In the genomic region with DNA sequence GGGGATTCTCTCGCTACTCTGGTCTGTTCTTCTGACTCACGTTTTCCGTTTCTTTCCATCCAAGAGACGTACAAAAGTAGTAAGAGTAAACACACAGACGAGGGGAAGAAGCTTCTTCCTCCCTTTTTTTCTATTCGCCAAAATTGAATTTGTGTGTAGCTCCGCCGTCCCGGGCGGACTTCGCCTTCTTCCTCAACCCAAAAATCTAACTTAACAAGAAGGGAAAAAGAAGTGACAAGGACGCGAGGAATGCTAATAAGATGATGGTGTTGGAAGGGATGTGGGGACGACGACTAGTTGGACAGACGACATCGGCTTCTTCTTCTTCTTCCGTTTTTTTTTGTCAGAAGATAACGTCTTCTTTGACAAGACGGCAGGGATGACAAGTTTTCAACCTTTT, we compare ENCODE assay signal across 7 worm cellular contexts.
TF ChIP-seq lines count a peak whose summit lies in the region.

No protein-coding gene starts in this region.

TF ChIP-seq in whole organism, L1 larva, 84 proteins besides CTCF, POLR2A, EP300 and RAD21 (continues in another document):
- peak; percentile 16 for TF ChIP-seq nhr-47 (tag; optimal IDR thresholded peaks at IDR 0.05; lab: Kevin White, UChicago)
- TF ChIP-seq nhr-71 (tag; optimal IDR thresholded peaks at IDR 0.05; lab: Kevin White, UChicago), result peak; percentile 42
- peak; percentile 46 for TF ChIP-seq tbx-2 (tag; optimal IDR thresholded peaks at IDR 0.05; lab: Kevin White, UChicago)
- peak; percentile 94 for TF ChIP-seq fkh-10 (GFP tag; optimal IDR thresholded peaks at IDR 0.05; lab: Kevin White, UChicago)
- peak; percentile 15 for TF ChIP-seq irx-1 (tag; optimal IDR thresholded peaks at IDR 0.05; lab: Kevin White, UChicago)
- peak in 1 of 2 experiments; percentile 19 for TF ChIP-seq lsy-2 (tag; optimal IDR thresholded peaks at IDR 0.05; lab: Kevin White, UChicago)
- TF ChIP-seq isw-1 (GFP tag; IDR thresholded peaks at IDR 0.05; lab: Robert Waterston, UW), result peak; percentile 25; the same call in 1 of the 2 replicates
- TF ChIP-seq mab-9 (GFP tag; IDR thresholded peaks at IDR 0.05; lab: Robert Waterston, UW), result no peak
- TF ChIP-seq mep-1 (tag; optimal IDR thresholded peaks at IDR 0.05; lab: Kevin White, UChicago), result peak; percentile 15
- peak in 1 of 2 experiments; percentile 7 for TF ChIP-seq efl-1 (optimal IDR thresholded peaks at IDR 0.05; lab: Kevin White, UChicago)
- TF ChIP-seq efl-1 (GFP tag; optimal IDR thresholded peaks at IDR 0.05 in 1 of 2; lab: Kevin White, UChicago), result no peak
- TF ChIP-seq blmp-1 (tag; optimal IDR thresholded peaks at IDR 0.05; lab: Kevin White, UChicago), result no peak

TF ChIP-seq in whole organism, L2 larva, 48 proteins besides CTCF, POLR2A, EP300 and RAD21 (continues in another document):
- TF ChIP-seq ztf-1 (GFP tag; conservative IDR thresholded peaks at IDR 0.05; lab: Robert Waterston, UW) (no peak), nhr-129 (tag; optimal IDR thresholded peaks at IDR 0.05; lab: Kevin White, UChicago) (peak; percentile 55), egl-27 (tag; optimal IDR thresholded peaks at IDR 0.05; lab: Kevin White, UChicago) (peak; percentile 17), Y55F3AM.14 (GFP tag; optimal IDR thresholded peaks at IDR 0.05; lab: Kevin White, UChicago) (no peak), F13H6.1 (tag; optimal IDR thresholded peaks at IDR 0.05; lab: Kevin White, UChicago) (peak; percentile 72), ceh-82 (tag; optimal IDR thresholded peaks at IDR 0.05; lab: Kevin White, UChicago) (no peak), zag-1 (tag; optimal IDR thresholded peaks at IDR 0.05; lab: Kevin White, UChicago) (peak; percentile 65), ceh-16 (tag; optimal IDR thresholded peaks at IDR 0.05; lab: Kevin White, UChicago) (no peak), mdl-1 (tag; optimal IDR thresholded peaks at IDR 0.05; lab: Kevin White, UChicago) (no peak), sma-9 (GFP tag; optimal IDR thresholded peaks at IDR 0.05; lab: Kevin White, UChicago) (peak; percentile 6), sma-9 (tag; optimal IDR thresholded peaks at IDR 0.05; lab: Kevin White, UChicago) (no peak), nhr-77 (tag; optimal IDR thresholded peaks at IDR 0.05; lab: Kevin White, UChicago) (no peak), lsy-2 (tag; optimal IDR thresholded peaks at IDR 0.05; lab: Kevin White, UChicago) (peak in 1 of 2 experiments; percentile 21)

TF ChIP-seq in whole organism, L3 larva, 47 proteins besides CTCF, POLR2A, EP300 and RAD21:
- TF ChIP-seq hmg-11 (tag; optimal IDR thresholded peaks at IDR 0.05; lab: Kevin White, UChicago), result peak; percentile 14
- no peak for TF ChIP-seq ceh-82 (tag; optimal IDR thresholded peaks at IDR 0.05; lab: Kevin White, UChicago)
- peak; percentile 24 for TF ChIP-seq nfya-1 (tag; optimal IDR thresholded peaks at IDR 0.05; lab: Kevin White, UChicago; ENCODE audit: insufficient read depth)
- TF ChIP-seq fkh-10 (GFP tag; optimal IDR thresholded peaks at IDR 0.05; lab: Kevin White, UChicago), result peak; percentile 95

TF ChIP-seq in whole organism, L4 larva, 104 proteins besides CTCF, POLR2A, EP300 and RAD21 (continues in another document):
- TF ChIP-seq cey-2 (tag; optimal IDR thresholded peaks at IDR 0.05; lab: Kevin White, UChicago; ENCODE audit: borderline replicate concordance, insufficient read depth) (no peak), ceh-32 (tag; optimal IDR thresholded peaks at IDR 0.05; lab: Kevin White, UChicago; ENCODE audit: poor library complexity) (no peak), aha-1 (tag; lab: Kevin White, UChicago) (peak; percentile 63), nhr-10 (tag; optimal IDR thresholded peaks at IDR 0.05; lab: Kevin White, UChicago) (no peak), F37D6.2 (tag; optimal IDR thresholded peaks at IDR 0.05; lab: Kevin White, UChicago) (no peak), ceh-44 (GFP tag; IDR thresholded peaks at IDR 0.05; lab: Robert Waterston, UW) (no peak), ctbp-1 (GFP tag; IDR thresholded peaks at IDR 0.05; lab: Robert Waterston, UW) (peak; percentile 84), lim-7 (GFP tag; IDR thresholded peaks at IDR 0.05; lab: Robert Waterston, UW) (no peak), mdl-1 (tag; optimal IDR thresholded peaks at IDR 0.05; lab: Kevin White, UChicago) (peak in 1 of 2 experiments; percentile 28), ceh-82 (tag; optimal IDR thresholded peaks at IDR 0.05; lab: Kevin White, UChicago) (no peak), mes-2 (tag; optimal IDR thresholded peaks at IDR 0.05; lab: Kevin White, UChicago; ENCODE audit: poor library complexity, severe bottlenecking) (no peak), nhr-48 (tag; optimal IDR thresholded peaks at IDR 0.05; lab: Kevin White, UChicago) (no peak), nhr-237 (tag; optimal IDR thresholded peaks at IDR 0.05; lab: Kevin White, UChicago) (no peak), lsy-2 (tag; optimal IDR thresholded peaks at IDR 0.05; lab: Kevin White, UChicago) (peak in 1 of 2 experiments; percentile 30), vab-7 (GFP tag; IDR thresholded peaks at IDR 0.05; lab: Robert Waterston, UW) (no peak)

TF ChIP-seq in whole organism, late embryonic, 69 proteins besides CTCF, POLR2A, EP300 and RAD21:
- peak; percentile 54 for TF ChIP-seq ceh-31 (tag; optimal IDR thresholded peaks at IDR 0.05; lab: Kevin White, UChicago)
- no peak for TF ChIP-seq C08G9.2 (tag; optimal IDR thresholded peaks at IDR 0.05; lab: Kevin White, UChicago)
- TF ChIP-seq ceh-48 (tag; optimal IDR thresholded peaks at IDR 0.05; lab: Kevin White, UChicago), result no peak
- peak; percentile 99 for TF ChIP-seq unc-42 (tag; optimal IDR thresholded peaks at IDR 0.05; lab: Kevin White, UChicago)
- no peak for TF ChIP-seq ceh-6 (GFP tag; optimal IDR thresholded peaks at IDR 0.05; lab: Kevin White, UChicago)
- no peak for TF ChIP-seq K02D7.2 (tag; optimal IDR thresholded peaks at IDR 0.05; lab: Kevin White, UChicago)
- peak; percentile 45 for TF ChIP-seq fkh-10 (GFP tag; optimal IDR thresholded peaks at IDR 0.05; lab: Kevin White, UChicago)
- no peak for TF ChIP-seq pax-1 (tag; optimal IDR thresholded peaks at IDR 0.05; lab: Kevin White, UChicago)
- no peak for TF ChIP-seq gmeb-2 (tag; optimal IDR thresholded peaks at IDR 0.05; lab: Kevin White, UChicago)
TF ChIP-seq in whole organism, late embryonic: peak in this region for 3.

TF ChIP-seq in whole organism, mixed stage, embryonic, 35 proteins besides CTCF, POLR2A, EP300 and RAD21:
- peak; percentile 98 for TF ChIP-seq ces-1 (GFP tag; optimal IDR thresholded peaks at IDR 0.05; lab: Kevin White, UChicago)
- TF ChIP-seq sem-2 (GFP tag; optimal IDR thresholded peaks at IDR 0.05; lab: Kevin White, UChicago), result no peak

TF ChIP-seq in whole organism, young adult, 124 proteins besides CTCF, POLR2A, EP300 and RAD21:
- no peak for TF ChIP-seq unc-62 (GFP tag; optimal IDR thresholded peaks at IDR 0.05; lab: Kevin White, UChicago)
- no peak for TF ChIP-seq attf-5 (GFP tag; optimal IDR thresholded peaks at IDR 0.05; lab: Kevin White, UChicago)
- TF ChIP-seq rcor-1 (GFP tag; IDR thresholded peaks at IDR 0.05; lab: Robert Waterston, UW), result no peak
- TF ChIP-seq zfh-2 (GFP tag; conservative IDR thresholded peaks at IDR 0.05; lab: Robert Waterston, UW), result peak; percentile 41; the same call in 1 of the 2 replicates
- TF ChIP-seq dpl-1 (GFP tag; optimal IDR thresholded peaks at IDR 0.05; lab: Kevin White, UChicago), result no peak
- no peak for TF ChIP-seq chd-7 (tag; optimal IDR thresholded peaks at IDR 0.05; lab: Kevin White, UChicago)
- no peak for TF ChIP-seq Y79H2A.3 (GFP tag; conservative IDR thresholded peaks at IDR 0.05; lab: Robert Waterston, UW)
- no peak for TF ChIP-seq rec-8 (tag; optimal IDR thresholded peaks at IDR 0.05; lab: Kevin White, UChicago)
- no peak for TF ChIP-seq gei-17 (GFP tag; optimal IDR thresholded peaks at IDR 0.05; lab: Kevin White, UChicago)
- no peak for TF ChIP-seq tbp1 (GFP tag; optimal IDR thresholded peaks at IDR 0.05; lab: Kevin White, UChicago)
- no peak for TF ChIP-seq lin-26 (GFP tag; IDR thresholded peaks at IDR 0.05; lab: Robert Waterston, UW)
- no peak for TF ChIP-seq akir-1 (GFP tag; optimal IDR thresholded peaks at IDR 0.05; lab: Kevin White, UChicago)
- TF ChIP-seq K12H6.12 (tag; optimal IDR thresholded peaks at IDR 0.05; lab: Kevin White, UChicago), result peak; percentile 23
- no peak for TF ChIP-seq unc-130 (GFP tag; optimal IDR thresholded peaks at IDR 0.05; lab: Kevin White, UChicago)
- no peak for TF ChIP-seq ztf-28 (GFP tag; IDR thresholded peaks at IDR 0.05; lab: Robert Waterston, UW)
